Fruit fly (Drosophila melanogaster) whole organism, embryonic: ENCODE measurements around the gene CG1774.

Source experiments
- Abd-B ChIP-seq: fragments of 200-800 bp; sonication (Bioruptor generic); optimal IDR thresholded peaks from 2 replicates; lab custom pipeline; 2018; ENCODE audit warnings: missing biosample characterization, mild to moderate bottlenecking, missing genetic modification characterization, moderate library complexity
- Adf1 ChIP-seq: fragments of 200-800 bp; sonication (Bioruptor generic); IDR thresholded peaks from 2 replicates; pipeline ENCODE4 v1.3.6; 2022; ENCODE audit warnings: missing biosample characterization, missing genetic modification characterization
- B-H1 ChIP-seq: fragments of 200-800 bp; sonication (Bioruptor generic); IDR thresholded peaks from 3 replicates; pipeline ENCODE4 v1.3.6; 2022; ENCODE audit warnings: missing biosample characterization, missing genetic modification characterization
- CG10321 ChIP-seq: fragments of 200-800 bp; sonication (Bioruptor generic); IDR thresholded peaks from 2 replicates; pipeline ENCODE4 v1.3.6; 2022; ENCODE audit warnings: missing biosample characterization, missing genetic modification characterization
- CG10565 ChIP-seq: fragments of 200-800 bp; sonication (Bioruptor generic); optimal IDR thresholded peaks from 3 replicates; lab custom pipeline; 2016; ENCODE audit warnings: missing biosample characterization, mild to moderate bottlenecking, missing genetic modification characterization
- CG11695 ChIP-seq: fragments of 200-800 bp; sonication (Bioruptor generic); IDR thresholded peaks from 3 replicates; pipeline ENCODE4 v1.3.6; 2022; ENCODE audit warnings: missing biosample characterization, missing genetic modification characterization
- CG15696 ChIP-seq: fragments of 200-800 bp; sonication (Bioruptor generic); optimal IDR thresholded peaks from 2 replicates; lab custom pipeline; 2019; ENCODE audit warnings: missing biosample characterization, mild to moderate bottlenecking, missing genetic modification characterization, moderate library complexity
- CG17912 ChIP-seq: fragments of 200-800 bp; sonication (Bioruptor generic); optimal IDR thresholded peaks from 2 replicates; lab custom pipeline; 2018; ENCODE audit warnings: missing biosample characterization, mild to moderate bottlenecking, missing genetic modification characterization
- CG18262 ChIP-seq: fragments of 200-800 bp; optimal IDR thresholded peaks from 3 replicates; lab custom pipeline; 2019; ENCODE audit warnings: missing biosample characterization, mild to moderate bottlenecking, missing genetic modification characterization, moderate library complexity
- CG2678 ChIP-seq: fragments of 200-800 bp; sonication (Bioruptor generic); optimal IDR thresholded peaks from 3 replicates; lab custom pipeline; 2019; ENCODE audit warnings: missing biosample characterization, mild to moderate bottlenecking, missing genetic modification characterization, moderate library complexity
- CG31388 ChIP-seq: fragments of 200-800 bp; sonication (Bioruptor generic); optimal IDR thresholded peaks from 2 replicates; lab custom pipeline; 2016; ENCODE audit warnings: missing biosample characterization, missing genetic modification characterization
- CG31441 ChIP-seq: fragments of 200-800 bp; sonication (Bioruptor generic); IDR thresholded peaks from 2 replicates; pipeline ENCODE4 v1.3.6; 2022; ENCODE audit warnings: missing biosample characterization, missing genetic modification characterization
- CG33213 ChIP-seq: fragments of 200-800 bp; sonication (Bioruptor generic); optimal IDR thresholded peaks from 3 replicates; lab custom pipeline; 2016; ENCODE audit warnings: missing biosample characterization, missing genetic modification characterization
- CG3407 ChIP-seq: fragments of 200-800 bp; sonication (Bioruptor generic); optimal IDR thresholded peaks from 2 replicates; lab custom pipeline; 2018; ENCODE audit warnings: missing biosample characterization, mild to moderate bottlenecking, missing genetic modification characterization
- CG3847 ChIP-seq: fragments of 200-800 bp; sonication (Bioruptor generic); IDR thresholded peaks from 2 replicates; pipeline ENCODE4 v1.3.6; 2022; ENCODE audit warnings: missing biosample characterization, missing genetic modification characterization
- CG4328 ChIP-seq: fragments of 200-800 bp; sonication (Bioruptor generic); optimal IDR thresholded peaks from 3 replicates; lab custom pipeline; 2017; ENCODE audit warnings: missing biosample characterization, missing genetic modification reagents, missing genetic modification characterization
- CG4424 ChIP-seq: fragments of 200-800 bp; sonication (Bioruptor generic); optimal IDR thresholded peaks from 3 replicates; lab custom pipeline; 2016; ENCODE audit warnings: missing biosample characterization, missing genetic modification characterization
- CG6791 ChIP-seq: fragments of 200-800 bp; sonication (Bioruptor generic); IDR thresholded peaks from 3 replicates; pipeline ENCODE4 v1.3.6; 2022; ENCODE audit warnings: missing biosample characterization, missing genetic modification characterization; ENCODE audit not compliant: partially characterized antibody
- CG8281 ChIP-seq: fragments of 200-800 bp; sonication (Bioruptor generic); optimal IDR thresholded peaks from 2 replicates; lab custom pipeline; 2018; ENCODE audit warnings: missing biosample characterization, mild to moderate bottlenecking, missing genetic modification characterization, moderate library complexity
- CG8290 ChIP-seq, 3 experiments: fragments of 200-800 bp; sonication (Bioruptor generic); optimal IDR thresholded peaks; 2 replicates each; lab custom pipeline; 2016 to 2019; ENCODE audit warnings: missing biosample characterization in 3 of 3, missing genetic modification characterization in 3 of 3, mild to moderate bottlenecking in 2 of 3, moderate library complexity in 1 of 3
- Dbx ChIP-seq: fragments of 200-800 bp; sonication (Bioruptor generic); IDR thresholded peaks from 3 replicates; pipeline ENCODE4 v1.3.6; 2022; ENCODE audit warnings: missing biosample characterization, missing genetic modification characterization
- Deaf1 ChIP-seq: fragments of 200-800 bp; optimal IDR thresholded peaks from 3 replicates; lab custom pipeline; 2019; ENCODE audit warnings: missing biosample characterization, mild to moderate bottlenecking, missing genetic modification characterization, moderate library complexity
- E2f2 ChIP-seq: fragments of 200-800 bp; sonication (Bioruptor generic); IDR thresholded peaks from 2 replicates; pipeline ENCODE4 v1.3.6; 2022; ENCODE audit warnings: missing biosample characterization, missing genetic modification characterization
- ERR ChIP-seq: fragments of 200-800 bp; sonication (Bioruptor generic); optimal IDR thresholded peaks from 2 replicates; lab custom pipeline; 2016; ENCODE audit warnings: missing biosample characterization, missing genetic modification characterization
- Fer2 ChIP-seq: fragments of 200-800 bp; sonication (Bioruptor generic); optimal IDR thresholded peaks from 2 replicates; lab custom pipeline; 2018; ENCODE audit warnings: missing biosample characterization, mild to moderate bottlenecking, missing genetic modification characterization, moderate library complexity
- Hand ChIP-seq: fragments of 200-800 bp; sonication (Bioruptor generic); optimal IDR thresholded peaks from 2 replicates; lab custom pipeline; 2017; ENCODE audit warnings: mild to moderate bottlenecking, missing biosample characterization, missing genetic modification reagents, missing genetic modification characterization
- HmgZ ChIP-seq: fragments of 200-800 bp; sonication (Bioruptor generic); optimal IDR thresholded peaks from 2 replicates; lab custom pipeline; 2018; ENCODE audit warnings: missing biosample characterization, mild to moderate bottlenecking, missing genetic modification characterization
- Hr3 ChIP-seq: fragments of 200-800 bp; sonication (Bioruptor generic); optimal IDR thresholded peaks from 3 replicates; lab custom pipeline; 2016; ENCODE audit warnings: missing biosample characterization, missing genetic modification characterization
- Hr78 ChIP-seq, 2 experiments: fragments of 200-800 bp in 1 of 2; fragments of >200 bp in 1 of 2; sonication (Bioruptor generic) in 1 of 2; optimal IDR thresholded peaks; 2 replicates each; lab custom pipeline; 2017 to 2019; ENCODE audit warnings: missing biosample characterization in 2 of 2, missing genetic modification characterization in 2 of 2, mild to moderate bottlenecking in 1 of 2, moderate library complexity in 1 of 2
- Myb ChIP-seq: fragments of 200-800 bp; sonication (Bioruptor generic); optimal IDR thresholded peaks from 2 replicates; lab custom pipeline; 2016; ENCODE audit warnings: missing biosample characterization, missing genetic modification characterization
- Nf-YA ChIP-seq: fragments of 200-800 bp; sonication (Bioruptor generic); IDR thresholded peaks from 2 replicates; pipeline ENCODE4 v1.3.6; 2022; ENCODE audit warnings: missing biosample characterization, missing genetic modification characterization
- Rfx ChIP-seq: fragments of 200-800 bp; sonication (Bioruptor generic); IDR thresholded peaks from 2 replicates; pipeline ENCODE4 v1.3.6; 2022; ENCODE audit warnings: missing biosample characterization, missing genetic modification characterization
- Vsx1 ChIP-seq: fragments of 200-800 bp; sonication (Bioruptor generic); optimal IDR thresholded peaks from 2 replicates; lab custom pipeline; 2017; ENCODE audit warnings: missing biosample characterization, mild to moderate bottlenecking, missing genetic modification characterization, missing genetic modification reagents
- ab ChIP-seq: fragments of 200-800 bp; sonication (Bioruptor generic); optimal IDR thresholded peaks from 2 replicates; lab custom pipeline; 2016; ENCODE audit warnings: missing biosample characterization, missing genetic modification characterization
- aop ChIP-seq: fragments of 200-800 bp; sonication (Bioruptor generic); IDR thresholded peaks from 2 replicates; pipeline ENCODE4 v1.3.6; 2022; ENCODE audit warnings: missing biosample characterization, missing genetic modification characterization
- bcd ChIP-seq: fragments of 200-800 bp; sonication (Bioruptor generic); optimal IDR thresholded peaks from 2 replicates; lab custom pipeline; 2017; ENCODE audit warnings: missing biosample characterization, mild to moderate bottlenecking, missing genetic modification characterization
- bsh ChIP-seq, 2 experiments: fragments of 200-800 bp; sonication (Bioruptor generic); optimal IDR thresholded peaks; 2 replicates each; lab custom pipeline; 2017 to 2018; ENCODE audit warnings: mild to moderate bottlenecking in 2 of 2, missing biosample characterization in 2 of 2, missing genetic modification characterization in 2 of 2, moderate library complexity in 1 of 2
- cad ChIP-seq: fragments of >200 bp; optimal IDR thresholded peaks from 2 replicates; lab custom pipeline; 2017; ENCODE audit warnings: missing biosample characterization, missing genetic modification characterization
- dm ChIP-seq: fragments of 200-800 bp; sonication (Bioruptor generic); optimal IDR thresholded peaks from 3 replicates; lab custom pipeline; 2016; ENCODE audit warnings: missing biosample characterization, missing genetic modification characterization
- dmrt11E ChIP-seq: fragments of 200-800 bp; sonication (Bioruptor generic); optimal IDR thresholded peaks from 3 replicates; lab custom pipeline; 2018; ENCODE audit warnings: missing biosample characterization, mild to moderate bottlenecking, missing genetic modification characterization, moderate library complexity
- dysf ChIP-seq: fragments of 200-800 bp; sonication (Bioruptor generic); IDR thresholded peaks from 3 replicates; pipeline ENCODE4 v1.3.6; 2022; ENCODE audit warnings: missing biosample characterization, missing genetic modification characterization
- eve ChIP-seq, 2 experiments: fragments of >200 bp; optimal IDR thresholded peaks; 2 replicates each; lab custom pipeline; 2017; ENCODE audit warnings: missing biosample characterization in 2 of 2, missing genetic modification characterization in 2 of 2
- gcm2 ChIP-seq: fragments of 200-800 bp; sonication (Bioruptor generic); optimal IDR thresholded peaks from 2 replicates; lab custom pipeline; 2016; ENCODE audit warnings: missing biosample characterization, missing genetic modification characterization
- gsb ChIP-seq: fragments of 200-800 bp; sonication (Bioruptor generic); IDR thresholded peaks from 2 replicates; pipeline ENCODE4 v1.3.6; 2022; ENCODE audit warnings: missing biosample characterization, missing genetic modification characterization
- ind ChIP-seq: fragments of 200-800 bp; sonication (Bioruptor generic); optimal IDR thresholded peaks from 3 replicates; lab custom pipeline; 2016; ENCODE audit warnings: missing biosample characterization, missing genetic modification characterization
- oc ChIP-seq: fragments of 200-800 bp; sonication (Bioruptor generic); optimal IDR thresholded peaks from 2 replicates; lab custom pipeline; 2018; ENCODE audit warnings: missing biosample characterization, mild to moderate bottlenecking, missing genetic modification characterization, moderate library complexity
- row ChIP-seq: fragments of 200-800 bp; sonication (Bioruptor generic); IDR thresholded peaks from 3 replicates; pipeline ENCODE4 v1.3.6; 2022; ENCODE audit warnings: missing biosample characterization, missing genetic modification characterization
- sens ChIP-seq: fragments of 200-800 bp; sonication (Bioruptor generic); peaks from one replicate; lab custom pipeline; 2016; ENCODE audit warnings: missing biosample characterization, missing genetic modification characterization
- tap ChIP-seq: fragments of 200-800 bp; optimal IDR thresholded peaks from 3 replicates; lab custom pipeline; 2019; ENCODE audit warnings: missing biosample characterization, mild to moderate bottlenecking, missing genetic modification characterization, moderate library complexity
- ttk ChIP-seq: fragments of 200-800 bp; sonication (Bioruptor generic); IDR thresholded peaks from 2 replicates; pipeline ENCODE4 v2.1.2; 2022; ENCODE audit warnings: missing biosample characterization, missing genetic modification characterization
- usp ChIP-seq: fragments of >200 bp; optimal IDR thresholded peaks from 2 replicates; lab custom pipeline; 2017; ENCODE audit warnings: missing biosample characterization, missing genetic modification characterization
- wor ChIP-seq: fragments of 200-800 bp; sonication (Bioruptor generic); IDR thresholded peaks from 2 replicates; pipeline ENCODE4 v1.3.6; 2022; ENCODE audit warnings: missing biosample characterization, missing genetic modification characterization

The CG1774 gene

dm6 chr3R:31605117-31605432 lies 12.5 kb downstream of the CG1774 start (continued):
- no peak for TF ChIP-seq CG11695 (GFP tag; lab: Robert Waterston, UW)
- TF ChIP-seq gsb: no peak
- TF ChIP-seq Deaf1 (tag; lab: Kevin White, UChicago): no peak
- no peak for TF ChIP-seq CG3847
- no peak for TF ChIP-seq Dbx (GFP tag; lab: Robert Waterston, UW)
- no peak for TF ChIP-seq Nf-YA (GFP tag; lab: Robert Waterston, UW)
- no peak for TF ChIP-seq ttk (GFP tag; lab: Robert Waterston, UW)
- no peak for TF ChIP-seq CG17912 (GFP tag; lab: Kevin White, UChicago)
- no peak for TF ChIP-seq ab
- TF ChIP-seq Abd-B: no peak
- TF ChIP-seq CG8281: no peak
- TF ChIP-seq Hand (GFP tag; lab: Kevin White, UChicago): no peak
- peak in 1 of 2 experiments; percentile 90 for TF ChIP-seq Hr78 (GFP tag; optimal IDR thresholded peaks at IDR 0.05; lab: Kevin White, UChicago)
- TF ChIP-seq CG2678 (tag; lab: Kevin White, UChicago): peak; percentile 4
- TF ChIP-seq CG15696 (tag; lab: Kevin White, UChicago): no peak
- no peak for TF ChIP-seq CG3407 (GFP tag; lab: Kevin White, UChicago)
- TF ChIP-seq CG33213 (GFP tag; lab: Kevin White, UChicago): no peak
- no peak for TF ChIP-seq CG18262 (tag; lab: Kevin White, UChicago)
- TF ChIP-seq Hr3: no peak
- TF ChIP-seq cad (GFP tag; lab: Kevin White, UChicago): no peak
- no peak for TF ChIP-seq Adf1 (GFP tag; lab: Robert Waterston, UW)
- TF ChIP-seq dmrt11E (tag; lab: Kevin White, UChicago): no peak
- TF ChIP-seq aop (GFP tag; lab: Robert Waterston, UW): no peak
- no peak for TF ChIP-seq dm (GFP tag; lab: Kevin White, UChicago)
- TF ChIP-seq gcm2 (GFP tag; lab: Kevin White, UChicago): no peak
- no peak for TF ChIP-seq CG8290 (GFP tag; optimal IDR thresholded peaks at IDR 0.05; lab: Kevin White, UChicago)
- peak in 1 of 2 experiments; percentile 8 for TF ChIP-seq CG8290 (tag; optimal IDR thresholded peaks at IDR 0.05; lab: Kevin White, UChicago)
- no peak for TF ChIP-seq CG4424 (GFP tag; lab: Kevin White, UChicago)
- TF ChIP-seq CG31441: no peak
- no peak for TF ChIP-seq bsh (GFP tag; optimal IDR thresholded peaks at IDR 0.05; lab: Kevin White, UChicago)
- no peak for TF ChIP-seq ind (GFP tag; lab: Kevin White, UChicago)
- no peak for TF ChIP-seq Myb (GFP tag; lab: Kevin White, UChicago)
- TF ChIP-seq ERR (GFP tag; lab: Kevin White, UChicago): no peak
- TF ChIP-seq CG10321 (GFP tag; lab: Robert Waterston, UW): no peak
- TF ChIP-seq tap (tag; lab: Kevin White, UChicago): no peak
- TF ChIP-seq eve (GFP tag; optimal IDR thresholded peaks at IDR 0.05; lab: Kevin White, UChicago): peak in 1 of 2 experiments; percentile 74
- TF ChIP-seq HmgZ: peak; percentile 12
- no peak for TF ChIP-seq CG10565 (GFP tag; lab: Kevin White, UChicago)
- no peak for TF ChIP-seq oc (tag; lab: Kevin White, UChicago)
- no peak for TF ChIP-seq CG4328 (GFP tag; lab: Kevin White, UChicago)
- TF ChIP-seq B-H1: no peak
- TF ChIP-seq row: 0 out of 3 replicates have a peak, but pooled peaks have one; percentile 7
- TF ChIP-seq sens (GFP tag; lab: Kevin White, UChicago): no peak
- no peak for TF ChIP-seq CG31388 (GFP tag; lab: Kevin White, UChicago)
- TF ChIP-seq CG6791 (GFP tag; lab: Robert Waterston, UW): no peak
- TF ChIP-seq Rfx (GFP tag; lab: Robert Waterston, UW): peak; percentile 13; the same call in 1 of the 2 replicates
- TF ChIP-seq usp (GFP tag; lab: Kevin White, UChicago): no peak
- no peak for TF ChIP-seq wor (GFP tag; lab: Robert Waterston, UW)
- TF ChIP-seq Fer2 (tag; lab: Kevin White, UChicago): no peak
- TF ChIP-seq Vsx1 (GFP tag; lab: Kevin White, UChicago): no peak
- 0 out of 2 replicates have a peak, but pooled peaks have one; percentile 9 for TF ChIP-seq E2f2 (GFP tag; lab: Robert Waterston, UW)
- 0 out of 3 replicates have a peak, but pooled peaks have one; percentile 13 for TF ChIP-seq dysf (GFP tag; lab: Robert Waterston, UW)
- no peak for TF ChIP-seq bcd (GFP tag; lab: Kevin White, UChicago)
